Fruit fly (Drosophila melanogaster): Measurements from ENCODE around the gene Sec8.
A peak's percentile ranks its signal among the peaks of the same experiment; 100 is the strongest.

Sec8 gene

dm6 chr3R:5705469-5706067 lies 53.2 kb downstream of the Sec8 start (continued):
- TF ChIP-seq CG6792 (GFP tag; optimal IDR thresholded peaks at IDR 0.05), result no peak
- peak; percentile 65 for TF ChIP-seq OdsH (GFP tag; optimal IDR thresholded peaks at IDR 0.05)
- no peak for TF ChIP-seq topi (GFP tag; optimal IDR thresholded peaks at IDR 0.05)
- no peak for TF ChIP-seq Sox102F (GFP tag; optimal IDR thresholded peaks at IDR 0.05)
- peak; percentile 71 for TF ChIP-seq CG6276 (GFP tag; optimal IDR thresholded peaks at IDR 0.05)
- peak; percentile 35; the same call in 1 of the 2 replicates for TF ChIP-seq Gug (GFP tag; IDR thresholded peaks at IDR 0.05)
- peak; percentile 10 for TF ChIP-seq Hr39 (GFP tag; optimal IDR thresholded peaks at IDR 0.05)
- peak; percentile 24 for TF ChIP-seq CG10631 (GFP tag; optimal IDR thresholded peaks at IDR 0.05)
- no peak for TF ChIP-seq fd85E (GFP tag; optimal IDR thresholded peaks at IDR 0.05)
- no peak for TF ChIP-seq fd59A (GFP tag; optimal IDR thresholded peaks at IDR 0.05)
- TF ChIP-seq net (GFP tag; optimal IDR thresholded peaks at IDR 0.05), result peak; percentile 11
- TF ChIP-seq pdm3 (GFP tag; optimal IDR thresholded peaks at IDR 0.05), result peak; percentile 60

DNA sequence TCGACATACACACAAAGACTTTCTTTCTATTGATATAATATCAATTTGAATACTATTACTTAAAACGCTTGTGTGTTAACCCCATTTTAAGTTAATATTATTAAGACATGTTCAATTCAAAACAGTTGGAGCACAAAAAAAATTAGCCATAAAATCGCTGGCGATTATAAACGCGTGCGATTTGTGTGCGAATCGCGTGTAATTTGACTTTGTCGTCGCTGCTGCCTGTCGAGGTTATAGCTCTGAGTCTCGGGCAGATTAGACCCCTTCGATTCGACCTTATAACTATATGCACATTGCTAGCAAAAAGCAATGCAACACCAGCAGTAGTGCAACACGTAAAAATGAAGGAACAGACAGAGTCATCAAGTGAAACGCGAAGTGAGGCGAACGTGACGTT lies 53.8 kb downstream of the Sec8 start:
- TF ChIP-seq Gug (GFP tag; IDR thresholded peaks at IDR 0.05) (no peak), Eip75B (GFP tag; optimal IDR thresholded peaks at IDR 0.05) (no peak), Sox102F (GFP tag; optimal IDR thresholded peaks at IDR 0.05) (no peak), Hr38 (GFP tag; optimal IDR thresholded peaks at IDR 0.05) (no peak), CG6276 (GFP tag; optimal IDR thresholded peaks at IDR 0.05) (no peak), CG10669 (GFP tag; optimal IDR thresholded peaks at IDR 0.05) (no peak), fd85E (GFP tag; optimal IDR thresholded peaks at IDR 0.05) (no peak), esn (GFP tag; optimal IDR thresholded peaks at IDR 0.05) (no peak), CG15336 (GFP tag; IDR thresholded peaks at IDR 0.05) (no peak)
